Worm (Caenorhabditis elegans) whole organism, L4 larva: ENCODE measurements around the gene hum-2.

ENCODE experiments used
- F49E8.2 ChIP-seq: sonication (generic microtip); optimal IDR thresholded peaks from 2 replicates; lab custom pipeline; 2016; ENCODE audit warnings: missing compliant biosample characterization, mild to moderate bottlenecking, missing genetic modification characterization, borderline replicate concordance
- T20F7.1 ChIP-seq: fragments of 200-800 bp; sonication (Bioruptor generic); optimal IDR thresholded peaks from 2 replicates; lab custom pipeline; 2018; ENCODE audit warnings: mild to moderate bottlenecking, missing genetic modification characterization, missing compliant biosample characterization
- T26A8.4 ChIP-seq: fragments of 200-800 bp; sonication (Bioruptor generic); IDR thresholded peaks from 2 replicates; pipeline ENCODE4 v1.3.6; 2022; ENCODE audit warnings: missing genetic modification characterization, missing compliant biosample characterization
- Y105C5A.15 ChIP-seq: fragments of 200-800 bp; sonication (Bioruptor generic); IDR thresholded peaks from 2 replicates; pipeline ENCODE4 v1.3.6; 2022; ENCODE audit warnings: missing genetic modification characterization, missing compliant biosample characterization
- Y75B8A.6 ChIP-seq: fragments of 200-800 bp; sonication (Bioruptor generic); IDR thresholded peaks from 2 replicates; pipeline ENCODE4 v1.3.6; 2022; ENCODE audit warnings: missing genetic modification reagents, missing genetic modification characterization, missing compliant biosample characterization
- ZK546.5 ChIP-seq, 2 experiments: sonication (generic microtip); optimal IDR thresholded peaks; 2 replicates each; lab custom pipeline; 2017; ENCODE audit warnings: missing biosample characterization in 2 of 2, missing genetic modification characterization in 2 of 2
- aha-1 ChIP-seq: fragments of 150-350 bp; peaks from one replicate; lab custom pipeline; 2014; ENCODE audit warnings: missing biosample characterization, missing genetic modification characterization
- ceh-28 ChIP-seq: fragments of 150-350 bp; optimal IDR thresholded peaks from 2 replicates; lab custom pipeline; 2014; ENCODE audit warnings: missing biosample characterization, missing genetic modification reagents, missing genetic modification characterization
- ceh-44 ChIP-seq: fragments of 200-800 bp; sonication (Bioruptor generic); IDR thresholded peaks from 2 replicates; pipeline ENCODE4 v1.3.6; 2022; ENCODE audit warnings: missing genetic modification reagents, missing genetic modification characterization, missing compliant biosample characterization
- ctbp-1 ChIP-seq: fragments of 200-800 bp; sonication (Bioruptor generic); IDR thresholded peaks from 2 replicates; pipeline ENCODE4 v1.3.6; 2022; ENCODE audit warnings: missing genetic modification reagents, missing genetic modification characterization, missing compliant biosample characterization
- daf-16 ChIP-seq, 3 experiments: sonication (generic microtip); optimal IDR thresholded peaks; 2 replicates each; lab custom pipeline; 2016 to 2017; ENCODE audit warnings: missing genetic modification characterization in 3 of 3, missing genetic modification reagents in 3 of 3, mild to moderate bottlenecking in 2 of 3, missing compliant biosample characterization in 2 of 3, missing biosample characterization in 1 of 3, moderate library complexity in 1 of 3
- daf-19 ChIP-seq: fragments of 200-800 bp; sonication (Bioruptor generic); conservative IDR thresholded peaks from 2 replicates; pipeline ENCODE4 v1.3.6; 2022; ENCODE audit warnings: missing genetic modification characterization, missing compliant biosample characterization
- dmd-6 ChIP-seq: fragments of 200-800 bp; sonication (Bioruptor generic); IDR thresholded peaks from 2 replicates; pipeline ENCODE4 v1.3.6; 2022; ENCODE audit warnings: missing genetic modification reagents, missing genetic modification characterization, missing compliant biosample characterization
- dmd-9 ChIP-seq: fragments of 200-800 bp; sonication (Bioruptor generic); IDR thresholded peaks from 2 replicates; pipeline ENCODE4 v1.3.6; 2022; ENCODE audit warnings: missing genetic modification reagents, missing genetic modification characterization, missing compliant biosample characterization
- dpl-1 ChIP-seq: fragments of 150-350 bp; optimal IDR thresholded peaks from 2 replicates; lab custom pipeline; 2014; ENCODE audit warnings: missing biosample characterization, missing genetic modification reagents, missing genetic modification characterization
- duxl-1 ChIP-seq: sonication (generic microtip); optimal IDR thresholded peaks from 2 replicates; lab custom pipeline; 2016; ENCODE audit warnings: mild to moderate bottlenecking, missing genetic modification characterization, moderate library complexity, missing compliant biosample characterization; ENCODE audit not compliant: poor library complexity
- dve-1 ChIP-seq: sonication (generic microtip); optimal IDR thresholded peaks from 2 replicates; lab custom pipeline; 2017; ENCODE audit warnings: antibody characterized with exemption, mild to moderate bottlenecking, missing genetic modification characterization, missing compliant biosample characterization; ENCODE audit not compliant: insufficient read depth
- egl-27 ChIP-seq: sonication (generic microtip); optimal IDR thresholded peaks from 3 replicates; lab custom pipeline; 2017; ENCODE audit warnings: missing biosample characterization, missing genetic modification reagents, missing genetic modification characterization
- egl-43 ChIP-seq: fragments of 200-800 bp; sonication (Bioruptor generic); IDR thresholded peaks from 2 replicates; pipeline ENCODE4 v1.3.6; 2022; ENCODE audit warnings: missing genetic modification reagents, missing genetic modification characterization, missing compliant biosample characterization
- fos-1 ChIP-seq: fragments of 150-350 bp; optimal IDR thresholded peaks from 2 replicates; lab custom pipeline; 2014; ENCODE audit warnings: missing biosample characterization, missing genetic modification characterization
- hlh-30 ChIP-seq: sonication (generic microtip); optimal IDR thresholded peaks from 2 replicates; lab custom pipeline; 2017; ENCODE audit warnings: antibody characterized with exemption, mild to moderate bottlenecking, missing genetic modification characterization, missing compliant biosample characterization; ENCODE audit not compliant: insufficient read depth
- hmg-1.1 ChIP-seq: fragments of 200-800 bp; sonication (Bioruptor generic); IDR thresholded peaks from 2 replicates; pipeline ENCODE4 v1.3.6; 2022; ENCODE audit warnings: missing genetic modification reagents, missing genetic modification characterization, missing compliant biosample characterization
- lin-13 ChIP-seq: fragments of 150-350 bp; optimal IDR thresholded peaks from 2 replicates; lab custom pipeline; 2014; ENCODE audit warnings: missing biosample characterization, missing genetic modification reagents, missing genetic modification characterization
- lin-38 ChIP-seq: fragments of 200-800 bp; sonication (Bioruptor generic); IDR thresholded peaks from 2 replicates; pipeline ENCODE4 v1.3.6; 2022; ENCODE audit warnings: missing genetic modification reagents, missing genetic modification characterization, missing compliant biosample characterization
- lin-39 ChIP-seq: fragments of 150-350 bp; optimal IDR thresholded peaks from 2 replicates; lab custom pipeline; 2014; ENCODE audit warnings: missing biosample characterization, missing genetic modification reagents, missing genetic modification characterization
- lsy-2 ChIP-seq, 2 experiments: fragments of 150-350 bp in 1 of 2; sonication (generic microtip) in 1 of 2; optimal IDR thresholded peaks; 2 replicates each; lab custom pipeline; 2014 to 2017; ENCODE audit warnings: missing biosample characterization in 2 of 2, missing genetic modification characterization in 2 of 2
- madf-5 ChIP-seq, 2 experiments: fragments of 200-800 bp; sonication (Bioruptor generic); IDR thresholded peaks; 2 replicates each; pipeline ENCODE4 v1.3.6; 2022; ENCODE audit warnings: missing compliant biosample characterization in 2 of 2, missing genetic modification characterization in 2 of 2
- mes-2 ChIP-seq: sonication (generic microtip); optimal IDR thresholded peaks from 2 replicates; lab custom pipeline; 2016; ENCODE audit warnings: missing genotype, mild to moderate bottlenecking, missing genetic modification characterization, missing compliant biosample characterization; ENCODE audit not compliant: poor library complexity, severe bottlenecking
- mxl-2 ChIP-seq: fragments of 200-800 bp; sonication (Bioruptor generic); conservative IDR thresholded peaks from 2 replicates; pipeline ENCODE4 v1.3.6; 2022; ENCODE audit warnings: missing genetic modification reagents, missing genetic modification characterization, missing compliant biosample characterization
- mxl-3 ChIP-seq: fragments of 200-800 bp; sonication (Bioruptor generic); optimal IDR thresholded peaks from 2 replicates; lab custom pipeline; 2018; ENCODE audit warnings: mild to moderate bottlenecking, missing genetic modification characterization, missing compliant biosample characterization
- nhr-111 ChIP-seq: fragments of 200-800 bp; sonication (Bioruptor generic); optimal IDR thresholded peaks from 2 replicates; lab custom pipeline; 2018; ENCODE audit warnings: mild to moderate bottlenecking, missing genetic modification characterization, missing compliant biosample characterization
- nhr-237 ChIP-seq: sonication (generic microtip); optimal IDR thresholded peaks from 2 replicates; lab custom pipeline; 2017; ENCODE audit warnings: missing biosample characterization, missing genetic modification characterization
- nhr-25 ChIP-seq: sonication (generic microtip); optimal IDR thresholded peaks from 2 replicates; lab custom pipeline; 2017; ENCODE audit warnings: missing genetic modification characterization, mild to moderate bottlenecking, missing compliant biosample characterization, antibody characterized with exemption, moderate library complexity, borderline replicate concordance; ENCODE audit not compliant: insufficient read depth
- nhr-28 ChIP-seq: fragments of 150-350 bp; optimal IDR thresholded peaks from 2 replicates; lab custom pipeline; 2014; ENCODE audit warnings: missing biosample characterization, missing genetic modification characterization
- nhr-42 ChIP-seq: fragments of 200-800 bp; sonication (Bioruptor generic); IDR thresholded peaks from 2 replicates; pipeline ENCODE4 v1.3.6; 2022; ENCODE audit warnings: missing genetic modification characterization, missing compliant biosample characterization
- nhr-6 ChIP-seq: fragments of 150-350 bp; optimal IDR thresholded peaks from 2 replicates; lab custom pipeline; 2014; ENCODE audit warnings: missing biosample characterization, missing genetic modification characterization
- nhr-77 ChIP-seq: fragments of 150-350 bp; optimal IDR thresholded peaks from 2 replicates; lab custom pipeline; 2014; ENCODE audit warnings: missing biosample characterization, missing genetic modification characterization
- saeg-2 ChIP-seq: fragments of 200-800 bp; sonication (Bioruptor generic); IDR thresholded peaks from 2 replicates; pipeline ENCODE4 v1.3.6; 2022; ENCODE audit warnings: missing genetic modification reagents, missing genetic modification characterization, missing compliant biosample characterization
- sdz-12 ChIP-seq: fragments of 200-800 bp; sonication (Bioruptor generic); optimal IDR thresholded peaks from 2 replicates; lab custom pipeline; 2018; ENCODE audit warnings: mild to moderate bottlenecking, missing genetic modification characterization, missing compliant biosample characterization
- snpc-1.2 ChIP-seq: fragments of 200-800 bp; sonication (Bioruptor generic); IDR thresholded peaks from 2 replicates; pipeline ENCODE4 v1.3.6; 2022; ENCODE audit warnings: missing genetic modification reagents, missing genetic modification characterization, missing compliant biosample characterization
- unc-130 ChIP-seq: sonication (generic microtip); optimal IDR thresholded peaks from 2 replicates; lab custom pipeline; 2016; ENCODE audit warnings: missing genetic modification reagents, missing genetic modification characterization, missing compliant biosample characterization
- unc-39 ChIP-seq: sonication (generic microtip); optimal IDR thresholded peaks from 2 replicates; lab custom pipeline; 2017; ENCODE audit warnings: missing biosample characterization, missing genetic modification characterization
- unc-62 ChIP-seq, 3 experiments: fragments of 150-350 bp in 1 of 3; sonication (generic microtip); optimal IDR thresholded peaks in 2 of 3; peaks in 1 of 3; 1 replicate in 1 of 3; 2 replicates in 2 of 3; lab custom pipeline; 2014 to 2017; ENCODE audit warnings: missing biosample characterization in 3 of 3, missing genetic modification characterization in 3 of 3, missing genetic modification reagents in 3 of 3, missing genotype in 1 of 3
- zip-2 ChIP-seq: fragments of 150-350 bp; optimal IDR thresholded peaks from 2 replicates; lab custom pipeline; 2014; ENCODE audit warnings: missing biosample characterization, missing genetic modification characterization
- ztf-11 ChIP-seq: fragments of 150-350 bp; optimal IDR thresholded peaks from 2 replicates; lab custom pipeline; 2014; ENCODE audit warnings: missing biosample characterization, missing genetic modification characterization
- ztf-7 ChIP-seq: fragments of 150-350 bp; optimal IDR thresholded peaks from 2 replicates; lab custom pipeline; 2014; ENCODE audit warnings: missing biosample characterization, missing genetic modification characterization

Gene hum-2

ce11 chrV:9343629-9344624 is 42.0 kb upstream of the hum-2 start, which contains the start of gene tos-1 (continued):
- TF ChIP-seq fos-1 (tag; lab: Kevin White, UChicago) = no peak
- peak; percentile 63 for TF ChIP-seq unc-39 (tag; lab: Kevin White, UChicago)
- TF ChIP-seq aha-1 = peak; percentile 100
- TF ChIP-seq ztf-7 (tag; lab: Kevin White, UChicago) = peak; percentile 80
- no peak for TF ChIP-seq ceh-44 (GFP tag; lab: Robert Waterston, UW)
- peak; percentile 97 for TF ChIP-seq T20F7.1 (GFP tag; lab: Kevin White, UChicago)
- TF ChIP-seq lin-13 (GFP tag; lab: Kevin White, UChicago) = peak; percentile 91
- TF ChIP-seq ctbp-1 (GFP tag; lab: Robert Waterston, UW) = peak; percentile 97
- TF ChIP-seq zip-2 = peak; percentile 28
- TF ChIP-seq ZK546.5 (tag; optimal IDR thresholded peaks at IDR 0.05; lab: Kevin White, UChicago) = peak in 1 of 2 experiments; percentile 56
- TF ChIP-seq nhr-237 (tag; lab: Kevin White, UChicago) = peak; percentile 71
- TF ChIP-seq nhr-111 (GFP tag; lab: Kevin White, UChicago) = no peak
- TF ChIP-seq duxl-1 (tag; lab: Kevin White, UChicago) = peak; percentile 68
- peak; percentile 95 for TF ChIP-seq nhr-6 (tag; lab: Kevin White, UChicago)
- TF ChIP-seq snpc-1.2 (GFP tag; lab: Robert Waterston, UW) = no peak
- peak; percentile 48 to 90; a peak in 1 of 4 replicates for TF ChIP-seq madf-5 (GFP tag; IDR thresholded peaks at IDR 0.05; lab: Robert Waterston, UW)
- TF ChIP-seq dve-1 (tag; lab: Kevin White, UChicago) = peak; percentile 95
- TF ChIP-seq sdz-12 (GFP tag; lab: Kevin White, UChicago) = peak; percentile 51
- TF ChIP-seq ztf-11 (tag; lab: Kevin White, UChicago) = no peak
- TF ChIP-seq mxl-3 = peak; percentile 95
- TF ChIP-seq unc-130 (GFP tag; lab: Kevin White, UChicago) = peak; percentile 58
- TF ChIP-seq Y75B8A.6 (GFP tag; lab: Robert Waterston, UW) = peak; percentile 84
- TF ChIP-seq F49E8.2 = peak; percentile 64
- TF ChIP-seq egl-27 (tag; lab: Kevin White, UChicago) = no peak
- peak; percentile 97 for TF ChIP-seq nhr-28 (tag; lab: Kevin White, UChicago)
- TF ChIP-seq daf-19 = peak; percentile 87
- TF ChIP-seq nhr-77 (tag; lab: Kevin White, UChicago) = peak; percentile 96
- peak; percentile 96 for TF ChIP-seq T26A8.4
- no peak for TF ChIP-seq Y105C5A.15
- TF ChIP-seq saeg-2 (GFP tag; lab: Robert Waterston, UW) = peak; percentile 95
- TF ChIP-seq, all 104 proteins: peak for 83

- TF ChIP-seq nhr-6 (tag; lab: Kevin White, UChicago) = peak; percentile 27
- TF ChIP-seq nhr-77 (tag; lab: Kevin White, UChicago) = no peak
- no peak for TF ChIP-seq lin-39 (tag; lab: Kevin White, UChicago)
- no peak for TF ChIP-seq dmd-9 (GFP tag; lab: Robert Waterston, UW)
- TF ChIP-seq nhr-28 (tag; lab: Kevin White, UChicago) = peak; percentile 29
- peak; percentile 69 for TF ChIP-seq ceh-28 (tag; lab: Kevin White, UChicago)
- no peak for TF ChIP-seq nhr-25 (tag; lab: Kevin White, UChicago)
- no peak for TF ChIP-seq snpc-1.2 (GFP tag; lab: Robert Waterston, UW)
- TF ChIP-seq dmd-6 = no peak
- no peak for TF ChIP-seq lin-38 (GFP tag; lab: Robert Waterston, UW)
- TF ChIP-seq daf-16 (GFP tag; optimal IDR thresholded peaks at IDR 0.05; lab: Kevin White, UChicago) = no peak
- TF ChIP-seq daf-16 (tag; optimal IDR thresholded peaks at IDR 0.05; lab: Kevin White, UChicago) = peak; percentile 37
- no peak for TF ChIP-seq mxl-2 (GFP tag; lab: Robert Waterston, UW)
- peak; percentile 95 for TF ChIP-seq dpl-1 (GFP tag; lab: Kevin White, UChicago)
- no peak for TF ChIP-seq lsy-2 (tag; optimal IDR thresholded peaks at IDR 0.05; lab: Kevin White, UChicago)
- 0 out of 2 replicates have a peak, but pooled peaks have one; percentile 21 for TF ChIP-seq hmg-1.1 (GFP tag; lab: Robert Waterston, UW)
- TF ChIP-seq egl-43 = no peak
- no peak for TF ChIP-seq mes-2 (tag; lab: Kevin White, UChicago)
- TF ChIP-seq nhr-42 (GFP tag; lab: Robert Waterston, UW) = no peak
- TF ChIP-seq ztf-7 (tag; lab: Kevin White, UChicago) = no peak
- no peak for TF ChIP-seq unc-62 (GFP tag; optimal IDR thresholded peaks at IDR 0.05 in 1 of 2; lab: Kevin White, UChicago)
- TF ChIP-seq unc-62 (tag; optimal IDR thresholded peaks at IDR 0.05; lab: Kevin White, UChicago) = no peak
- no peak for TF ChIP-seq ceh-44 (GFP tag; lab: Robert Waterston, UW)
- TF ChIP-seq hlh-30 (tag; lab: Kevin White, UChicago) = peak; percentile 60
Observed at ce11 chrV:9346804-9347203, 39.2 kb upstream of the hum-2 start, which contains the start of the genes K07B1.7 and try-5. K07B1.7 (minus strand) TSS chrV:9346962. try-5 (plus strand) TSS chrV:9347044.
